Fruit fly (Drosophila melanogaster) whole organism, embryonic: Measurements from ENCODE around the gene CG14362.
A peak's percentile ranks its signal among the peaks of the same experiment; 100 is the strongest.

ENCODE experiments used
- Adf1 ChIP-seq: fragments of 200-800 bp; sonication (Bioruptor generic); IDR thresholded peaks from 2 replicates; pipeline ENCODE4 v1.3.6; 2022; ENCODE audit warnings: missing biosample characterization, missing genetic modification characterization
- Atf-2 ChIP-seq: fragments of 200-800 bp; sonication (Bioruptor generic); optimal IDR thresholded peaks from 2 replicates; lab custom pipeline; 2016; ENCODE audit warnings: missing biosample characterization, missing genetic modification characterization
- Blimp-1 ChIP-seq: fragments of 200-800 bp; sonication (Bioruptor generic); optimal IDR thresholded peaks from 3 replicates; lab custom pipeline; 2018; ENCODE audit warnings: missing biosample characterization, missing genetic modification characterization, mild to moderate bottlenecking, moderate library complexity, missing genetic modification reagents
- CG10321 ChIP-seq: fragments of 200-800 bp; sonication (Bioruptor generic); IDR thresholded peaks from 2 replicates; pipeline ENCODE4 v1.3.6; 2022; ENCODE audit warnings: missing biosample characterization, missing genetic modification characterization
- CG11504 ChIP-seq: fragments of 200-800 bp; sonication (Bioruptor generic); optimal IDR thresholded peaks from 3 replicates; lab custom pipeline; 2019; ENCODE audit warnings: missing biosample characterization, mild to moderate bottlenecking, missing genetic modification characterization, moderate library complexity
- CG14710 ChIP-seq: fragments of 200-800 bp; sonication (Bioruptor generic); optimal IDR thresholded peaks from 3 replicates; lab custom pipeline; 2019; ENCODE audit warnings: missing biosample characterization, mild to moderate bottlenecking, missing genetic modification characterization, moderate library complexity
- CG14860 ChIP-seq: fragments of 200-800 bp; sonication (Bioruptor generic); IDR thresholded peaks from 3 replicates; pipeline ENCODE4 v1.3.6; 2022; ENCODE audit warnings: missing biosample characterization, missing genetic modification characterization; ENCODE audit not compliant: partially characterized antibody
- CG17361 ChIP-seq: fragments of 200-800 bp; sonication (Bioruptor generic); IDR thresholded peaks from 3 replicates; pipeline ENCODE4 v1.3.6; 2022; ENCODE audit warnings: missing biosample characterization, missing genetic modification characterization
- CG18262 ChIP-seq: fragments of 200-800 bp; optimal IDR thresholded peaks from 3 replicates; lab custom pipeline; 2019; ENCODE audit warnings: missing biosample characterization, mild to moderate bottlenecking, missing genetic modification characterization, moderate library complexity
- CG3726 ChIP-seq: fragments of 200-800 bp; sonication (Bioruptor generic); IDR thresholded peaks from 3 replicates; pipeline ENCODE4, ENCODE4 v1.3.6; 2022; ENCODE audit warnings: missing biosample characterization, missing genetic modification characterization
- CG4328 ChIP-seq: fragments of 200-800 bp; sonication (Bioruptor generic); optimal IDR thresholded peaks from 3 replicates; lab custom pipeline; 2017; ENCODE audit warnings: missing biosample characterization, missing genetic modification reagents, missing genetic modification characterization
- CG4424 ChIP-seq: fragments of 200-800 bp; sonication (Bioruptor generic); optimal IDR thresholded peaks from 3 replicates; lab custom pipeline; 2016; ENCODE audit warnings: missing biosample characterization, missing genetic modification characterization
- CG4820 ChIP-seq: fragments of 200-800 bp; sonication (Bioruptor generic); optimal IDR thresholded peaks from 3 replicates; lab custom pipeline; 2016; ENCODE audit warnings: missing biosample characterization, missing genetic modification characterization
- CG6813 ChIP-seq: fragments of 200-800 bp; sonication (Bioruptor generic); optimal IDR thresholded peaks from 2 replicates; lab custom pipeline; 2017; ENCODE audit warnings: missing biosample characterization, missing genetic modification characterization, mild to moderate bottlenecking, moderate library complexity, missing genetic modification reagents
- CG7786 ChIP-seq: fragments of 200-800 bp; sonication (Bioruptor generic); optimal IDR thresholded peaks from 2 replicates; lab custom pipeline; 2016; ENCODE audit warnings: missing biosample characterization, missing genetic modification characterization
- CG7839 ChIP-seq: fragments of 200-800 bp; sonication (Bioruptor generic); optimal IDR thresholded peaks from 3 replicates; lab custom pipeline; 2018; ENCODE audit warnings: missing biosample characterization, mild to moderate bottlenecking, missing genetic modification characterization, moderate library complexity
- D ChIP-seq, 2 experiments: fragments of 200-800 bp in 1 of 2; fragments of >200 bp in 1 of 2; sonication (Bioruptor generic) in 1 of 2; optimal IDR thresholded peaks; 2 replicates in 1 of 2; 3 replicates in 1 of 2; lab custom pipeline; 2017; ENCODE audit warnings: mild to moderate bottlenecking in 1 of 2, missing biosample characterization in 1 of 2, missing genetic modification characterization in 1 of 2, missing genetic modification reagents in 1 of 2
- Doc3 ChIP-seq: fragments of 200-800 bp; sonication (Bioruptor generic); IDR thresholded peaks from 3 replicates; pipeline ENCODE4 v1.3.6; 2022; ENCODE audit warnings: missing biosample characterization, missing genetic modification characterization; ENCODE audit not compliant: partially characterized antibody
- Hmx ChIP-seq: fragments of 200-800 bp; sonication (Bioruptor generic); optimal IDR thresholded peaks from 2 replicates; lab custom pipeline; 2016; ENCODE audit warnings: missing biosample characterization, missing genetic modification characterization
- Lhr ChIP-seq: fragments of 200-800 bp; sonication (Bioruptor generic); optimal IDR thresholded peaks from 3 replicates; lab custom pipeline; 2017; ENCODE audit warnings: mild to moderate bottlenecking, missing biosample characterization, missing genetic modification reagents, missing genetic modification characterization
- Meics ChIP-seq: fragments of 200-800 bp; sonication (Bioruptor generic); optimal IDR thresholded peaks from 2 replicates; lab custom pipeline; 2017; ENCODE audit warnings: missing biosample characterization, mild to moderate bottlenecking, missing genetic modification characterization
- Oli ChIP-seq: fragments of 200-800 bp; sonication (Bioruptor generic); optimal IDR thresholded peaks from 2 replicates; lab custom pipeline; 2018; ENCODE audit warnings: missing biosample characterization, mild to moderate bottlenecking, missing genetic modification characterization, moderate library complexity
- Optix ChIP-seq: fragments of 200-800 bp; sonication (Bioruptor generic); IDR thresholded peaks from 3 replicates; pipeline ENCODE4 v1.3.6; 2022; ENCODE audit warnings: missing biosample characterization, missing genetic modification characterization
- Poxn ChIP-seq: fragments of 200-800 bp; sonication (Bioruptor generic); IDR thresholded peaks from 2 replicates; pipeline ENCODE4 v1.3.6; 2022; ENCODE audit warnings: missing biosample characterization, missing genetic modification characterization
- Sin3A ChIP-seq: fragments of >200 bp; optimal IDR thresholded peaks from 2 replicates; lab custom pipeline; 2018
- Ssrp ChIP-seq: fragments of 200-800 bp; sonication (Bioruptor generic); optimal IDR thresholded peaks from 2 replicates; lab custom pipeline; 2018; ENCODE audit warnings: missing biosample characterization, mild to moderate bottlenecking, missing genetic modification characterization, moderate library complexity
- Xrp1 ChIP-seq: fragments of 200-800 bp; sonication (Bioruptor generic); IDR thresholded peaks from 2 replicates; pipeline ENCODE4 v1.3.6; 2022; ENCODE audit warnings: missing biosample characterization, missing genetic modification characterization
- ato ChIP-seq: fragments of 200-800 bp; sonication (Bioruptor generic); IDR thresholded peaks from 2 replicates; pipeline ENCODE4 v1.3.6; 2022; ENCODE audit warnings: missing biosample characterization, missing genetic modification characterization; ENCODE audit not compliant: partially characterized antibody
- bbx ChIP-seq: fragments of 200-800 bp; sonication (Bioruptor generic); IDR thresholded peaks from 2 replicates; pipeline ENCODE4 v1.3.6; 2022; ENCODE audit warnings: missing biosample characterization, missing genetic modification characterization; ENCODE audit not compliant: partially characterized antibody
- chn ChIP-seq: fragments of 200-800 bp; sonication (Bioruptor generic); optimal IDR thresholded peaks from 2 replicates; lab custom pipeline; 2016; ENCODE audit warnings: missing biosample characterization, missing genetic modification characterization
- crol ChIP-seq: fragments of 200-800 bp; sonication (Bioruptor generic); IDR thresholded peaks from 2 replicates; pipeline ENCODE4 v1.3.6; 2022; ENCODE audit warnings: missing biosample characterization, missing genetic modification characterization
- cwo ChIP-seq: fragments of 200-800 bp; sonication (Bioruptor generic); optimal IDR thresholded peaks from 3 replicates; lab custom pipeline; 2017; ENCODE audit warnings: missing biosample characterization, missing genetic modification characterization, mild to moderate bottlenecking, moderate library complexity, missing genetic modification reagents
- ewg ChIP-seq: fragments of 200-800 bp; sonication (Bioruptor generic); optimal IDR thresholded peaks from 3 replicates; lab custom pipeline; 2017; ENCODE audit warnings: mild to moderate bottlenecking, missing biosample characterization, missing genetic modification reagents, missing genetic modification characterization
- fd102C ChIP-seq: fragments of 200-800 bp; sonication (Bioruptor generic); optimal IDR thresholded peaks from 2 replicates; lab custom pipeline; 2018; ENCODE audit warnings: missing biosample characterization, mild to moderate bottlenecking, missing genetic modification characterization, moderate library complexity
- fd96Cb ChIP-seq: fragments of 200-800 bp; sonication (Bioruptor generic); optimal IDR thresholded peaks from 2 replicates; lab custom pipeline; 2018; ENCODE audit warnings: missing biosample characterization, mild to moderate bottlenecking, missing genetic modification characterization, moderate library complexity
- grau ChIP-seq: fragments of 200-800 bp; optimal IDR thresholded peaks from 3 replicates; lab custom pipeline; 2019; ENCODE audit warnings: missing biosample characterization, mild to moderate bottlenecking, missing genetic modification characterization, moderate library complexity
- hbn ChIP-seq: fragments of 200-800 bp; sonication (Bioruptor generic); IDR thresholded peaks from 2 replicates; pipeline ENCODE4 v1.3.6; 2022; ENCODE audit warnings: missing biosample characterization, missing genetic modification characterization; ENCODE audit not compliant: partially characterized antibody
- lilli ChIP-seq: fragments of 200-800 bp; sonication (Bioruptor generic); optimal IDR thresholded peaks from 3 replicates; lab custom pipeline; 2016; ENCODE audit warnings: missing biosample characterization, missing genetic modification characterization
- nmo ChIP-seq: fragments of 200-800 bp; sonication (Bioruptor generic); optimal IDR thresholded peaks from 2 replicates; lab custom pipeline; 2018; ENCODE audit warnings: missing biosample characterization, mild to moderate bottlenecking, missing genetic modification characterization, moderate library complexity
- oc ChIP-seq: fragments of 200-800 bp; sonication (Bioruptor generic); optimal IDR thresholded peaks from 2 replicates; lab custom pipeline; 2018; ENCODE audit warnings: missing biosample characterization, mild to moderate bottlenecking, missing genetic modification characterization, moderate library complexity
- phol ChIP-seq: fragments of 200-800 bp; sonication (Bioruptor generic); optimal IDR thresholded peaks from 3 replicates; lab custom pipeline; 2018; ENCODE audit warnings: missing biosample characterization, mild to moderate bottlenecking, missing genetic modification characterization, moderate library complexity
- psq ChIP-seq: fragments of 200-800 bp; sonication (Bioruptor generic); optimal IDR thresholded peaks from 2 replicates; lab custom pipeline; 2017; ENCODE audit warnings: missing biosample characterization, missing genetic modification characterization
- repo ChIP-seq: fragments of 200-800 bp; sonication (Bioruptor generic); optimal IDR thresholded peaks from 2 replicates; lab custom pipeline; 2016; ENCODE audit warnings: missing biosample characterization, missing genetic modification characterization
- row ChIP-seq: fragments of 200-800 bp; sonication (Bioruptor generic); IDR thresholded peaks from 3 replicates; pipeline ENCODE4 v1.3.6; 2022; ENCODE audit warnings: missing biosample characterization, missing genetic modification characterization
- sc ChIP-seq, 3 experiments: fragments of >200 bp in 2 of 3; fragments of 200-800 bp in 1 of 3; sonication (Bioruptor generic) in 1 of 3; optimal IDR thresholded peaks; 2 replicates in 2 of 3; 3 replicates in 1 of 3; lab custom pipeline; 2017; ENCODE audit warnings: mild to moderate bottlenecking in 1 of 3, missing biosample characterization in 1 of 3, missing genetic modification characterization in 1 of 3, missing genetic modification reagents in 1 of 3
- sr ChIP-seq: fragments of 200-800 bp; sonication (Bioruptor generic); IDR thresholded peaks from 3 replicates; pipeline ENCODE4 v1.3.6; 2022; ENCODE audit warnings: missing biosample characterization, missing genetic modification characterization
- wor ChIP-seq: fragments of 200-800 bp; sonication (Bioruptor generic); IDR thresholded peaks from 2 replicates; pipeline ENCODE4 v1.3.6; 2022; ENCODE audit warnings: missing biosample characterization, missing genetic modification characterization

CG14362 gene

dm6 chr3R:13815566-13816374, 39.5 kb downstream of the CG14362 start (continued):
- TF ChIP-seq wor (GFP tag; lab: Robert Waterston, UW) (no peak), Ssrp (tag; lab: Kevin White, UChicago) (peak; percentile 23), D (optimal IDR thresholded peaks at IDR 0.05; lab: Kevin White, UChicago) (no peak), D (GFP tag; optimal IDR thresholded peaks at IDR 0.05; lab: Kevin White, UChicago) (no peak), phol (peak; percentile 18), CG18262 (tag; lab: Kevin White, UChicago) (peak; percentile 1), CG4424 (GFP tag; lab: Kevin White, UChicago) (no peak), CG4328 (GFP tag; lab: Kevin White, UChicago) (no peak), Hmx (GFP tag; lab: Kevin White, UChicago) (no peak), Atf-2 (GFP tag; lab: Kevin White, UChicago) (no peak), bbx (GFP tag; lab: Robert Waterston, UW) (no peak), CG17361 (peak; percentile 44; the same call in 1 of the 3 replicates), ato (GFP tag; lab: Robert Waterston, UW) (no peak), Meics (GFP tag; lab: Kevin White, UChicago) (no peak), Blimp-1 (GFP tag; lab: Kevin White, UChicago) (peak; percentile 96), sr (GFP tag; lab: Robert Waterston, UW) (0 out of 3 replicates have a peak, but pooled peaks have one; percentile 49), oc (tag; lab: Kevin White, UChicago) (peak; percentile 16), chn (GFP tag; lab: Kevin White, UChicago) (no peak), Oli (tag; lab: Kevin White, UChicago) (peak; percentile 15), CG10321 (GFP tag; lab: Robert Waterston, UW) (no peak), Lhr (GFP tag; lab: Kevin White, UChicago) (peak; percentile 13), fd102C (GFP tag; lab: Kevin White, UChicago) (no peak), CG4820 (no peak), Adf1 (GFP tag; lab: Robert Waterston, UW) (no peak), nmo (GFP tag; lab: Kevin White, UChicago) (peak; percentile 29), CG7786 (GFP tag; lab: Kevin White, UChicago) (no peak), repo (GFP tag; lab: Kevin White, UChicago) (no peak), Optix (GFP tag; lab: Robert Waterston, UW) (no peak), sc (optimal IDR thresholded peaks at IDR 0.05; lab: Kevin White, UChicago) (no peak), sc (GFP tag; optimal IDR thresholded peaks at IDR 0.05; lab: Kevin White, UChicago) (peak; percentile 22), hbn (GFP tag; lab: Robert Waterston, UW) (no peak), cwo (GFP tag; lab: Kevin White, UChicago) (no peak), row (GFP tag; lab: Robert Waterston, UW) (0 out of 3 replicates have a peak, but pooled peaks have one; percentile 15), grau (tag; lab: Kevin White, UChicago) (no peak), crol (GFP tag; lab: Robert Waterston, UW) (peak; percentile 53; the same call in 1 of the 2 replicates), ewg (GFP tag; lab: Kevin White, UChicago) (peak; percentile 16), lilli (GFP tag; lab: Kevin White, UChicago) (no peak), CG14860 (GFP tag; lab: Robert Waterston, UW) (no peak), Poxn (no peak), CG3726 (GFP tag; lab: Robert Waterston, UW) (no peak), CG6813 (GFP tag; lab: Kevin White, UChicago) (no peak), CG11504 (tag; lab: Kevin White, UChicago) (no peak), Xrp1 (GFP tag; lab: Robert Waterston, UW) (peak; percentile 18; the same call in 1 of the 2 replicates), CG14710 (tag; lab: Kevin White, UChicago) (no peak), Sin3A (lab: Kevin White, UChicago) (no peak), Doc3 (GFP tag; lab: Robert Waterston, UW) (no peak), CG7839 (no peak), fd96Cb (tag; lab: Kevin White, UChicago) (no peak), psq (no peak)
